Worm (Caenorhabditis elegans) whole organism, late embryonic: ENCODE measurements around the gene Y97E10AR.4.

Experiments used
- C08G9.2 ChIP-seq: sonication (generic microtip); optimal IDR thresholded peaks from 2 replicates; lab custom pipeline; 2016; ENCODE audit warnings: mild to moderate bottlenecking, missing genetic modification characterization, moderate library complexity, missing compliant biosample characterization
- C38D4.7 ChIP-seq: fragments of 200-800 bp; sonication (Bioruptor generic); optimal IDR thresholded peaks from 2 replicates; lab custom pipeline; 2018; ENCODE audit warnings: mild to moderate bottlenecking, missing genetic modification characterization, moderate library complexity, missing compliant biosample characterization
- F13H6.1 ChIP-seq: sonication (generic microtip); optimal IDR thresholded peaks from 2 replicates; lab custom pipeline; 2016; ENCODE audit warnings: missing genetic modification characterization, missing compliant biosample characterization
- ahr-1 ChIP-seq: sonication (generic microtip); optimal IDR thresholded peaks from 2 replicates; lab custom pipeline; 2016; ENCODE audit warnings: missing genetic modification characterization, missing compliant biosample characterization
- ceh-24 ChIP-seq: sonication (generic microtip); optimal IDR thresholded peaks from 2 replicates; lab custom pipeline; 2016; ENCODE audit warnings: mild to moderate bottlenecking, missing genetic modification characterization, missing compliant biosample characterization
- ceh-34 ChIP-seq: sonication (generic microtip); optimal IDR thresholded peaks from 2 replicates; lab custom pipeline; 2016; ENCODE audit warnings: mild to moderate bottlenecking, missing genetic modification characterization, missing compliant biosample characterization
- ceh-45 ChIP-seq: fragments of 200-800 bp; sonication (Bioruptor generic); IDR thresholded peaks from 2 replicates; pipeline ENCODE4 v1.3.6; 2022; ENCODE audit warnings: missing genetic modification reagents, missing genetic modification characterization, missing compliant biosample characterization
- dmd-4 ChIP-seq: sonication (generic microtip); optimal IDR thresholded peaks from 2 replicates; lab custom pipeline; 2016; ENCODE audit warnings: borderline replicate concordance, missing genetic modification characterization, missing compliant biosample characterization
- dve-1 ChIP-seq: sonication (generic microtip); optimal IDR thresholded peaks from 2 replicates; lab custom pipeline; 2017; ENCODE audit warnings: antibody characterized with exemption, mild to moderate bottlenecking, missing genetic modification characterization, missing compliant biosample characterization
- eyg-1 ChIP-seq: sonication (generic microtip); optimal IDR thresholded peaks from 2 replicates; lab custom pipeline; 2016; ENCODE audit warnings: missing genotype, missing genetic modification characterization, missing compliant biosample characterization
- fkh-10 ChIP-seq: fragments of 150-350 bp; optimal IDR thresholded peaks from 2 replicates; lab custom pipeline; 2014; ENCODE audit warnings: missing biosample characterization, missing genetic modification reagents, missing genetic modification characterization
- fkh-6 ChIP-seq: sonication (generic microtip); optimal IDR thresholded peaks from 2 replicates; lab custom pipeline; 2016; ENCODE audit warnings: missing genetic modification characterization, missing compliant biosample characterization
- hlh-13 ChIP-seq: fragments of 200-800 bp; sonication (Bioruptor generic); optimal IDR thresholded peaks from 2 replicates; lab custom pipeline; 2018; ENCODE audit warnings: mild to moderate bottlenecking, missing genetic modification characterization, missing compliant biosample characterization
- hlh-15 ChIP-seq: sonication (generic microtip); optimal IDR thresholded peaks from 2 replicates; lab custom pipeline; 2016; ENCODE audit warnings: missing genetic modification characterization, missing compliant biosample characterization
- hlh-6 ChIP-seq: sonication (generic microtip); optimal IDR thresholded peaks from 2 replicates; lab custom pipeline; 2016; ENCODE audit warnings: missing genotype, missing genetic modification characterization, missing compliant biosample characterization
- hlh-8 ChIP-seq: sonication (generic microtip); optimal IDR thresholded peaks from 2 replicates; lab custom pipeline; 2016; ENCODE audit warnings: missing genotype, missing genetic modification characterization, missing compliant biosample characterization
- lim-6 ChIP-seq: sonication (generic microtip); optimal IDR thresholded peaks from 2 replicates; lab custom pipeline; 2016; ENCODE audit warnings: missing genetic modification characterization, missing compliant biosample characterization
- lin-11 ChIP-seq: fragments of 200-800 bp; sonication (Bioruptor generic); optimal IDR thresholded peaks from 2 replicates; lab custom pipeline; 2018; ENCODE audit warnings: mild to moderate bottlenecking, missing genetic modification characterization, missing compliant biosample characterization
- mec-3 ChIP-seq: sonication (generic microtip); optimal IDR thresholded peaks from 2 replicates; lab custom pipeline; 2016; ENCODE audit warnings: borderline replicate concordance, missing genetic modification characterization, missing compliant biosample characterization
- nfya-1 ChIP-seq: sonication (generic microtip); optimal IDR thresholded peaks from 2 replicates; lab custom pipeline; 2017; ENCODE audit warnings: missing genetic modification characterization, mild to moderate bottlenecking, missing compliant biosample characterization, antibody characterized with exemption, moderate library complexity
- npax-4 ChIP-seq: sonication (generic microtip); optimal IDR thresholded peaks from 2 replicates; lab custom pipeline; 2016; ENCODE audit warnings: missing genetic modification characterization, missing compliant biosample characterization
- odd-2 ChIP-seq: sonication (generic microtip); optimal IDR thresholded peaks from 2 replicates; lab custom pipeline; 2017; ENCODE audit warnings: antibody characterized with exemption, mild to moderate bottlenecking, missing genetic modification characterization, missing compliant biosample characterization
- pag-3 ChIP-seq: sonication (generic microtip); optimal IDR thresholded peaks from 2 replicates; lab custom pipeline; 2016; ENCODE audit warnings: missing compliant biosample characterization, missing genetic modification characterization, borderline replicate concordance
- pha-2 ChIP-seq: sonication (generic microtip); optimal IDR thresholded peaks from 2 replicates; lab custom pipeline; 2017; ENCODE audit warnings: mild to moderate bottlenecking, missing genetic modification characterization, missing compliant biosample characterization
- pha-4 ChIP-seq: fragments of 150-350 bp; optimal IDR thresholded peaks from 2 replicates; lab custom pipeline; 2018; ENCODE audit warnings: missing biosample characterization, missing genetic modification reagents, missing genetic modification characterization
- ref-2 ChIP-seq: sonication (generic microtip); optimal IDR thresholded peaks from 2 replicates; lab custom pipeline; 2016; ENCODE audit warnings: missing genetic modification characterization, missing compliant biosample characterization
- sox-2 ChIP-seq: fragments of 200-800 bp; sonication (Bioruptor generic); IDR thresholded peaks from 2 replicates; pipeline ENCODE4 v1.3.6; 2022; ENCODE audit warnings: missing genetic modification reagents, missing genetic modification characterization, missing compliant biosample characterization
- sox-4 ChIP-seq: sonication (generic microtip); optimal IDR thresholded peaks from 2 replicates; lab custom pipeline; 2017; ENCODE audit warnings: mild to moderate bottlenecking, missing genetic modification characterization, inconsistent platforms, missing compliant biosample characterization
- syd-9 ChIP-seq: sonication (generic microtip); optimal IDR thresholded peaks from 2 replicates; lab custom pipeline; 2016; ENCODE audit warnings: mild to moderate bottlenecking, missing genetic modification characterization, moderate library complexity, missing compliant biosample characterization
- tbx-2 ChIP-seq: sonication (generic microtip); optimal IDR thresholded peaks from 2 replicates; lab custom pipeline; 2016; ENCODE audit warnings: missing genetic modification characterization, missing compliant biosample characterization
- ttx-3 ChIP-seq: sonication (generic microtip); optimal IDR thresholded peaks from 2 replicates; lab custom pipeline; 2016; ENCODE audit warnings: missing genetic modification reagents, missing genetic modification characterization, missing compliant biosample characterization
- unc-42 ChIP-seq: sonication (generic microtip); optimal IDR thresholded peaks from 2 replicates; lab custom pipeline; 2016; ENCODE audit warnings: missing genotype, missing genetic modification characterization, missing compliant biosample characterization
- unc-55 ChIP-seq: sonication (generic microtip); optimal IDR thresholded peaks from 2 replicates; lab custom pipeline; 2017; ENCODE audit warnings: missing biosample characterization, missing genetic modification reagents, missing genetic modification characterization
- unc-86 ChIP-seq: sonication (generic microtip); optimal IDR thresholded peaks from 2 replicates; lab custom pipeline; 2016; ENCODE audit warnings: missing genetic modification characterization, missing compliant biosample characterization
- ztf-16 ChIP-seq: sonication (generic microtip); optimal IDR thresholded peaks from 2 replicates; lab custom pipeline; 2017; ENCODE audit warnings: missing genetic modification characterization, missing compliant biosample characterization

The Y97E10AR.4 gene

DNA sequence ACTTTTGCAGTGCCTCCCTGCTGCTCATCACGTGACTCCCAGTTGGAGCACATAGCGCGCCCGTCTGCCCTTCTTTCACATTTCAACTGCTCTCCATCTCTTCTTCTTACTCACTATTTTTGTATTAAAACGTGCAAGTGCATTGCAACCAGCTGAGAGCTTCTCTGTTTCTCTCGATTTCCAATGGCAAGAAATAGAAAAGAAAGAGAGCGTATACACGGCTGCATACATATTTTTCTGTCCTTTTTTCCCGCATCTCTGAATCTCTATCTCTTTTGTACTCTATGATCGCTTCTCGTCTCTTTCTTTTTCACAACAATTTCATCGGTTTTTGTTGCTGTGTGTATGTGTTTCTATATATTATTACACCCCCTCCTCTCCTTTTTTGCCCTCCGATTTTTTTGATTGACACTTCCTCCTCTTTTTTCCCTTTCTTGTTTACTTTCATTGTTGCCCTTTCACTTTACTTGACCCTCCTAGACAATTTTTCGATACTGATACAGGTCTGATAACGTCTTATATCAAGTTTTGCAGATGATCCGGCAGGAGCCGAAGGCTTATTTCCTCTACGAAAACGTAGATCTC, 9.0 kb downstream of the Y97E10AR.4 start, which contains the start of gene Y97E10AR.1 (continued):
- TF ChIP-seq ceh-24 (tag; lab: Kevin White, UChicago) (no peak), C38D4.7 (GFP tag; lab: Kevin White, UChicago) (peak; percentile 31), hlh-6 (tag; lab: Kevin White, UChicago) (no peak), lin-11 (tag; lab: Kevin White, UChicago) (no peak), ztf-16 (tag; lab: Kevin White, UChicago) (no peak), sox-2 (GFP tag; lab: Robert Waterston, UW) (no peak), sox-4 (tag; lab: Kevin White, UChicago) (no peak), pha-2 (tag; lab: Kevin White, UChicago) (no peak), C08G9.2 (peak; percentile 18), ceh-45 (GFP tag; lab: Robert Waterston, UW) (no peak), ahr-1 (tag; lab: Kevin White, UChicago) (no peak), eyg-1 (tag; lab: Kevin White, UChicago) (no peak), pag-3 (tag; lab: Kevin White, UChicago) (peak; percentile 3), nfya-1 (tag; lab: Kevin White, UChicago) (peak; percentile 86), hlh-15 (tag; lab: Kevin White, UChicago) (no peak), odd-2 (tag; lab: Kevin White, UChicago) (no peak)

DNA sequence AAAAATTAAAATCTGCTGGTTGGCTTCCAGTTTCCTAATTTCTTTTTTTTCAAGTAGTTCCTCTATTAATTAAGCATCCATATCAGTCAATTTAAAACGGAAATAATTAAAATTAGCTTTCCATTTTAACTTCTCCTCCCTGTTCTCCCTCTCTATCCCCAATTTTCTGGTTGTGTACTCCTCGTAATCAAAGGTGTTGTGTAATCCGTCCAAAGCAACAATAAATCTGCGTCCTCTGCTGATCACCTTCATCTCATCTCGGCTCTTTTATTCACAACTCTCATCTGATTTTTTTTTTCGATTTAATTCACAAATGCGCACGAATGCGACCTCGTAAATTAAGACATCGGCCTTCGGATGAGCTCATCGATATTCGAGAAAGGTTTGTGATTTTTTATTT, 14.2 kb downstream of the Y97E10AR.4 start, which contains the start of gene Y97E10AR.2:
Gene Y97E10AR.2, plus strand, starts transcription at position 301 of the 400 bp plus-strand sequence.
- TF ChIP-seq fkh-10 (GFP tag; lab: Kevin White, UChicago) (no peak), tbx-2 (tag; lab: Kevin White, UChicago) (no peak), ceh-45 (GFP tag; lab: Robert Waterston, UW) (no peak), ref-2 (tag; lab: Kevin White, UChicago) (no peak), sox-4 (tag; lab: Kevin White, UChicago) (no peak), fkh-6 (no peak), npax-4 (no peak), dmd-4 (tag; lab: Kevin White, UChicago) (no peak)

DNA sequence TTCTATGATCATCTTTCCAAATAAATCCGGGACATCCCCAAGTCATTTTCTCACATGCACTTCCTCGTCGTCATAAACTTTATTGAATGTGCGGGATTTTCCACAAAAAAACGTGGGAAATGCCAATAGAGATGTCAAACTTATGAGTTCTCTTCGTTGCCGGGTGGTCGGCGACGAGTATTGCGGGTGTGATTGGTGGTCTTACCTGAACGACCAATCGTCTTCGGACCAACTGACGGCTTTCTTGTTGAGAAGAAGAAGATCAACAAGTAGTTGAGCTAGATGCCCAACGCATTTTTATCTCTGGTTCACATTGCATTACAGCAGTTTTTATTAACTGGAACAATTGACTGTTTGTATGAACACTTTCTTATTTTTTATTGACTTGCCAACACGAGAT, 14.9 kb downstream of the Y97E10AR.4 start:
- no peak for TF ChIP-seq hlh-8 (tag; lab: Kevin White, UChicago)
- TF ChIP-seq ttx-3 (tag; lab: Kevin White, UChicago), result no peak
- TF ChIP-seq unc-42, result no peak
- no peak for TF ChIP-seq lin-11 (tag; lab: Kevin White, UChicago)
- TF ChIP-seq hlh-6 (tag; lab: Kevin White, UChicago), result no peak
- no peak for TF ChIP-seq odd-2 (tag; lab: Kevin White, UChicago)
- no peak for TF ChIP-seq syd-9 (tag; lab: Kevin White, UChicago)
- TF ChIP-seq lim-6, result no peak
- no peak for TF ChIP-seq mec-3 (tag; lab: Kevin White, UChicago)
- TF ChIP-seq dve-1, result no peak
- no peak for TF ChIP-seq unc-86 (tag; lab: Kevin White, UChicago)
- TF ChIP-seq fkh-6, result no peak
- TF ChIP-seq, all 69 proteins: peak for 0

DNA sequence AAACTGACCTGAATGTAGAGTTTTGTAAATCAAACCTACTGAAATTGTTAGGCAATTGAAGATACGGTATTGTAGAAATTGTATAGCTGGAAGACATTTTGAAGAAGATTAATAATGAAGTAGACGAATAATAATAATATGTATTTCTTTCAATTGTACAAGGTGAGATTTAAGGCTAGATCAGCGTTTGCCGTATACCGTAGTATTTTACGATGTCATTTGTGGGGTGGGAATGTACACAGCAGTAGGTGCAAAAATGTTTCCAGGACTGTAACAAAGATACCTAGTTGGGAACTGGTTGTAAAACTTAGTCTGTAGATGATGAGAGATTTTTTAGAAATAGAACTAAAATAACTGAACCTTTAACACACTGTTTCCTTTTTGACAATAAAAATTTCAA, 15.5 kb downstream of the Y97E10AR.4 start, which contains the start of gene ceh-76:
Gene ceh-76, minus strand, starts transcription at position 101 of the 400 bp plus-strand sequence.
- TF ChIP-seq ceh-34 (no peak), fkh-6 (no peak), hlh-13 (GFP tag; lab: Kevin White, UChicago) (no peak), pha-4 (tag; lab: Kevin White, UChicago) (no peak), unc-55 (GFP tag; lab: Kevin White, UChicago) (no peak), F13H6.1 (tag; lab: Kevin White, UChicago) (no peak), ref-2 (tag; lab: Kevin White, UChicago) (no peak)
